Worm (Caenorhabditis elegans): ENCODE data around the gene daf-22.

daf-22 gene

DNA sequence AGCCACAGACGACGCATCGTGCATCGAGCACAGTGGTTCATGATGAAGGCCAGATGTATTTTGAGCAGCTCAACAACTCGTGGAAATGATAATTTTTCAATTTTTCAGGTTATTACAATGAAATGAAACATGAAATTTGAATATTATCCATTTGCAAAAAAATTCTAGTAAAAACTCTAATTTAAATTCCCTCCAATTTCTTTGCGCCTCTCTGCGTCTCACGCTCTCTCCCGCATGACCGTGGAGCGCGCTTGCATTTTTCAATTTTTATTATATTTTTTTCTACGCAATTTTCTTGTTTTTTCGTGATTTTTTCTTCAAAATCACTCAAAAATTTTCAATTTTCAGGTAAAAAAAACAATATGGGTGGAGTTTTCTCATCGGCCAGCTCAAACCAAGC, 33.9 kb upstream of the daf-22 start, which contains the start of gene tag-281:
Gene tag-281 (plus strand): TSS at position 340 of the 400 bp plus-strand sequence.
- TF ChIP-seq unc-62 (GFP tag; optimal IDR thresholded peaks at IDR 0.05 in 1 of 2) (peak in 1 of 2 experiments; percentile 45), unc-62 (tag; optimal IDR thresholded peaks at IDR 0.05) (no peak), dmd-6 (GFP tag; IDR thresholded peaks at IDR 0.05) (peak; percentile 51), T26A8.4 (GFP tag; IDR thresholded peaks at IDR 0.05) (peak; percentile 41; the same call in 1 of the 2 replicates), mes-2 (tag; optimal IDR thresholded peaks at IDR 0.05; ENCODE audit: poor library complexity, severe bottlenecking) (peak; percentile 85), lin-1 (GFP tag; IDR thresholded peaks at IDR 0.05) (no peak), ceh-44 (GFP tag; IDR thresholded peaks at IDR 0.05) (no peak), dmd-9 (GFP tag; IDR thresholded peaks at IDR 0.05) (0 out of 2 replicates have a peak, but pooled peaks have one; percentile 50), nhr-11 (tag; optimal IDR thresholded peaks at IDR 0.05) (peak; percentile 24), madf-5 (GFP tag; IDR thresholded peaks at IDR 0.05) (no peak), fos-1 (tag; optimal IDR thresholded peaks at IDR 0.05) (no peak), F44E2.7 (GFP tag; IDR thresholded peaks at IDR 0.05) (no peak), mxl-3 (GFP tag; optimal IDR thresholded peaks at IDR 0.05) (no peak), lin-13 (GFP tag; optimal IDR thresholded peaks at IDR 0.05) (peak; percentile 66), lin-15B (tag; optimal IDR thresholded peaks at IDR 0.05) (peak; percentile 43), ztf-7 (tag; optimal IDR thresholded peaks at IDR 0.05) (no peak), lsy-2 (tag; optimal IDR thresholded peaks at IDR 0.05) (peak in 1 of 2 experiments; percentile 90), spr-1 (tag; optimal IDR thresholded peaks at IDR 0.05) (no peak), mdl-1 (tag; optimal IDR thresholded peaks at IDR 0.05) (peak in 1 of 2 experiments; percentile 17), snpc-4 (tag; optimal IDR thresholded peaks at IDR 0.05) (peak; percentile 14), set-16 (GFP tag; IDR thresholded peaks at IDR 0.05) (no peak), lin-38 (GFP tag; IDR thresholded peaks at IDR 0.05) (peak; percentile 99), snpc-1.2 (GFP tag; IDR thresholded peaks at IDR 0.05) (no peak), zfp-3 (GFP tag; conservative IDR thresholded peaks at IDR 0.05) (peak; percentile 60; the same call in 1 of the 2 replicates), hlh-11 (tag; optimal IDR thresholded peaks at IDR 0.05) (peak; percentile 49), ama-1 (optimal IDR thresholded peaks at IDR 0.05) (no peak), nhr-6 (tag; optimal IDR thresholded peaks at IDR 0.05) (peak; percentile 68), lim-7 (GFP tag; IDR thresholded peaks at IDR 0.05) (no peak), nhr-48 (tag; optimal IDR thresholded peaks at IDR 0.05) (no peak), spr-3 (GFP tag; optimal IDR thresholded peaks at IDR 0.05) (no peak), hmg-1.1 (GFP tag; IDR thresholded peaks at IDR 0.05) (peak; percentile 55; the same call in 1 of the 2 replicates), nhr-10 (tag; optimal IDR thresholded peaks at IDR 0.05) (no peak), fkh-10 (GFP tag; optimal IDR thresholded peaks at IDR 0.05) (peak; percentile 21), hif-1 (tag; optimal IDR thresholded peaks at IDR 0.05) (peak in 1 of 2 experiments; percentile 59), duxl-1 (tag; optimal IDR thresholded peaks at IDR 0.05; ENCODE audit: poor library complexity) (no peak), nhr-237 (tag; optimal IDR thresholded peaks at IDR 0.05) (no peak), nhr-25 (tag; optimal IDR thresholded peaks at IDR 0.05; ENCODE audit: borderline replicate concordance, insufficient read depth) (no peak), rbr-2 (tag; optimal IDR thresholded peaks at IDR 0.05) (peak; percentile 52), dpl-1 (GFP tag; optimal IDR thresholded peaks at IDR 0.05) (peak; percentile 96)

DNA sequence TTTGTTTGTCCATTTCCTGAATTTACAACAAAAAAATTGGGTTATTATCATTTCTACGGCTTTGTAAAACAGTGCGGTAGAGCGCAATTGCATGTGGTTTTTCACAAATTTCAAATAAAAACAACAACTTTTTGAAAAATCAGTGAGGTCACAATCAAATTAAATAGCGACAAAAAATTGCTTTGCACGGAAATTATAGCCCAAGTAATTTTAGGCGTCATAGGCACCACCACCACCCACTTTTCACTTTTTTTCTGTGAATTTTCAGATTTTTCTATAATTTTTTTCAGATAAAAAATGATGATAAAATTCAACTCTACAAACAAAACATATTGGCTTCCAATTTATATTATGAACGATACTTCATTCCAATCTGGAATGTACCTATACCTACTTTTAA, 31.8 kb upstream of the daf-22 start, which contains the start of gene sre-38:
Gene sre-38 (plus strand): TSS at position 301 of the 400 bp plus-strand sequence.
- no peak for TF ChIP-seq lin-1 (GFP tag; IDR thresholded peaks at IDR 0.05)
- TF ChIP-seq dmd-8 (GFP tag; IDR thresholded peaks at IDR 0.05): no peak
- no peak for TF ChIP-seq gei-8 (GFP tag; optimal IDR thresholded peaks at IDR 0.05)
- TF ChIP-seq nhr-42 (GFP tag; IDR thresholded peaks at IDR 0.05): no peak
- no peak for TF ChIP-seq nhr-6 (tag; optimal IDR thresholded peaks at IDR 0.05)
- no peak for TF ChIP-seq daf-19 (GFP tag; conservative IDR thresholded peaks at IDR 0.05)
- TF ChIP-seq lsy-2 (tag; optimal IDR thresholded peaks at IDR 0.05): no peak
- no peak for TF ChIP-seq egl-27 (tag; optimal IDR thresholded peaks at IDR 0.05)
- no peak for TF ChIP-seq snpc-4 (tag; optimal IDR thresholded peaks at IDR 0.05)
- TF ChIP-seq ctbp-1 (GFP tag; IDR thresholded peaks at IDR 0.05): no peak
- no peak for TF ChIP-seq zfp-3 (GFP tag; conservative IDR thresholded peaks at IDR 0.05)
- no peak for TF ChIP-seq Y5F2A.4 (GFP tag; optimal IDR thresholded peaks at IDR 0.05)
- no peak for TF ChIP-seq F26F4.8 (GFP tag; conservative IDR thresholded peaks at IDR 0.05)
- no peak for TF ChIP-seq F37D6.2 (tag; optimal IDR thresholded peaks at IDR 0.05)
- TF ChIP-seq pha-4 (GFP tag; IDR thresholded peaks at IDR 0.05): no peak
- TF ChIP-seq pha-4 (tag; optimal IDR thresholded peaks at IDR 0.05): no peak
- no peak for TF ChIP-seq vab-7 (GFP tag; IDR thresholded peaks at IDR 0.05)
- no peak for TF ChIP-seq Y105C5A.15 (GFP tag; IDR thresholded peaks at IDR 0.05)
- TF ChIP-seq T20F7.1 (GFP tag; optimal IDR thresholded peaks at IDR 0.05): no peak

Data from whole organism, L4 larva.